Worm (Caenorhabditis elegans): Measurements from ENCODE around the gene F36D3.1.

The F36D3.1 gene

ce11 chrV:16539666-16540065 lies 40.5 kb downstream of the F36D3.1 start:
- no peak for TF ChIP-seq alr-1 (tag; optimal IDR thresholded peaks at IDR 0.05; ENCODE audit: borderline replicate concordance)
- no peak for TF ChIP-seq nhr-85 (tag)
- no peak for TF ChIP-seq elt-3 (tag; optimal IDR thresholded peaks at IDR 0.05)
- no peak for TF ChIP-seq nhr-12 (tag; optimal IDR thresholded peaks at IDR 0.05)
- no peak for TF ChIP-seq lir-3 (tag; optimal IDR thresholded peaks at IDR 0.05; ENCODE audit: poor library complexity)
- no peak for TF ChIP-seq ceh-88 (GFP tag; IDR thresholded peaks at IDR 0.05)

- TF ChIP-seq fkh-10 (GFP tag; optimal IDR thresholded peaks at IDR 0.05) = no peak
Measured at ce11 chrV:16540657-16541056, 41.5 kb downstream of the F36D3.1 start.

- no peak for TF ChIP-seq zip-4 (GFP tag; optimal IDR thresholded peaks at IDR 0.05)
- TF ChIP-seq pqm-1 (tag; optimal IDR thresholded peaks at IDR 0.05) = no peak
- no peak for TF ChIP-seq snpc-4 (tag; optimal IDR thresholded peaks at IDR 0.05)
- TF ChIP-seq mdl-1 (tag; optimal IDR thresholded peaks at IDR 0.05) = no peak
- TF ChIP-seq isw-1 (GFP tag; IDR thresholded peaks at IDR 0.05) = no peak
- no peak for TF ChIP-seq mep-1 (tag; optimal IDR thresholded peaks at IDR 0.05)
- TF ChIP-seq efl-3 (GFP tag; optimal IDR thresholded peaks at IDR 0.05) = no peak
- TF ChIP-seq lin-14 (GFP tag; optimal IDR thresholded peaks at IDR 0.05) = no peak
- TF ChIP-seq nhr-19 (GFP tag; conservative IDR thresholded peaks at IDR 0.05) = no peak
- TF ChIP-seq hlh-17 (GFP tag; optimal IDR thresholded peaks at IDR 0.05; ENCODE audit: borderline replicate concordance) = no peak
- TF ChIP-seq snu-23 (GFP tag; optimal IDR thresholded peaks at IDR 0.05) = no peak
- no peak for TF ChIP-seq ets-5 (GFP tag; IDR thresholded peaks at IDR 0.05)
- no peak for TF ChIP-seq ceh-90 (tag; optimal IDR thresholded peaks at IDR 0.05)
- TF ChIP-seq lin-39 (tag; optimal IDR thresholded peaks at IDR 0.05) = no peak
- no peak for TF ChIP-seq C34B4.2 (tag; optimal IDR thresholded peaks at IDR 0.05)
Measured at ce11 chrV:16550680-16551079, 51.5 kb downstream of the F36D3.1 start, which contains the start of gene srbc-65. srbc-65 (plus strand) TSS chrV:16550980.
